Fruit fly (Drosophila melanogaster): ENCODE results near the gene OtopLa.

Gene OtopLa

DNA sequence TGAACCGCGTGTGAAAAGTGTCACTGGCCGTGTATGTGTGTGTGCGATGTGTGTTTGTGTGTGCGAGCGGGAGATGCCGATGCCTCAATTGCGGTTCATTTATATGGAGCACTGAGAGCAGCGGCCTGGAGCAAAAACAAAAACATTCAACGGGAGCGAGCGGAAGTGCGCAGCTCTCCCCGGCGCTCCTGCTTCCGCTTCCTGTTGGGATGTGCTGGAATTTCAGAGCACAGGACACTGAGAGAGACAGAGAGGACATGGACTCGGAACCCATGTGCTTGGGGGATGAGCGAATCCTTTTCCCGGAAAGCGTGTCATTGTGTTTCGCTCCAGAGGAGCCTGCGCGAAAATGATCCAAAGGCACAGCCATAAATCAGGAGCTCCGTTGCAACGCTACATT lies 15.9 kb upstream of the OtopLa start (continued):
- TF ChIP-seq CG17612 (GFP tag; IDR thresholded peaks at IDR 0.05) (no peak), dysf (GFP tag; IDR thresholded peaks at IDR 0.05) (no peak), CG16813 (GFP tag; IDR thresholded peaks at IDR 0.05; ENCODE audit: partially characterized antibody) (no peak), B-H2 (GFP tag; optimal IDR thresholded peaks at IDR 0.05) (peak; percentile 28), ato (GFP tag; IDR thresholded peaks at IDR 0.05; ENCODE audit: partially characterized antibody) (no peak), lab (GFP tag; optimal IDR thresholded peaks at IDR 0.05) (peak; percentile 83), crol (GFP tag; IDR thresholded peaks at IDR 0.05) (no peak), Spps (tag; optimal IDR thresholded peaks at IDR 0.05) (no peak), Hsf (GFP tag; optimal IDR thresholded peaks at IDR 0.05) (no peak), HHEX (GFP tag; optimal IDR thresholded peaks at IDR 0.05) (peak; percentile 51), CG6813 (GFP tag; optimal IDR thresholded peaks at IDR 0.05) (peak; percentile 69), CG9437 (GFP tag; optimal IDR thresholded peaks at IDR 0.05) (no peak), CG4707 (GFP tag; optimal IDR thresholded peaks at IDR 0.05) (peak; percentile 10), Ets97D (GFP tag; optimal IDR thresholded peaks at IDR 0.05) (peak; percentile 73), CG5180 (GFP tag; optimal IDR thresholded peaks at IDR 0.05) (peak; percentile 26), CG6175 (GFP tag; IDR thresholded peaks at IDR 0.05) (no peak), E2f2 (GFP tag; IDR thresholded peaks at IDR 0.05) (0 out of 2 replicates have a peak, but pooled peaks have one; percentile 13), pros (GFP tag; optimal IDR thresholded peaks at IDR 0.05) (no peak), kni (GFP tag; optimal IDR thresholded peaks at IDR 0.05) (peak; percentile 13), seq (GFP tag; IDR thresholded peaks at IDR 0.05) (peak; percentile 61; the same call in 1 of the 2 replicates), peb (GFP tag; IDR thresholded peaks at IDR 0.05) (no peak), CG17385 (GFP tag; optimal IDR thresholded peaks at IDR 0.05) (peak; percentile 41), Ada2b (GFP tag; IDR thresholded peaks at IDR 0.05) (no peak), schlank (tag; optimal IDR thresholded peaks at IDR 0.05) (peak; percentile 63), nerfin-2 (GFP tag; IDR thresholded peaks at IDR 0.05; ENCODE audit: partially characterized antibody) (no peak), Trl (optimal IDR thresholded peaks at IDR 0.05) (peak in 1 of 2 experiments; percentile 61), Trl (GFP tag; optimal IDR thresholded peaks at IDR 0.05) (no peak), MBD-R2 (GFP tag; IDR thresholded peaks at IDR 0.05) (no peak), Hr78 (GFP tag; optimal IDR thresholded peaks at IDR 0.05) (no peak), onecut (GFP tag; IDR thresholded peaks at IDR 0.05) (peak; percentile 34; the same call in 1 of the 2 replicates), ATbp (GFP tag; optimal IDR thresholded peaks at IDR 0.05) (peak; percentile 57), Fer3 (tag; optimal IDR thresholded peaks at IDR 0.05) (peak; percentile 10), dmrt99B (tag; optimal IDR thresholded peaks at IDR 0.05) (peak; percentile 14), ac (GFP tag; optimal IDR thresholded peaks at IDR 0.05) (no peak), CG6683 (GFP tag; optimal IDR thresholded peaks at IDR 0.05) (peak; percentile 39), CG31224 (GFP tag; IDR thresholded peaks at IDR 0.05) (no peak), so (GFP tag; IDR thresholded peaks at IDR 0.05) (0 out of 3 replicates have a peak, but pooled peaks have one; percentile 13), CG31441 (GFP tag; IDR thresholded peaks at IDR 0.05) (peak; percentile 22; the same call in 1 of the 2 replicates), knrl (GFP tag; IDR thresholded peaks at IDR 0.05; ENCODE audit: partially characterized antibody) (no peak), BtbVII (GFP tag; optimal IDR thresholded peaks at IDR 0.05) (peak; percentile 67), CG12071 (GFP tag; optimal IDR thresholded peaks at IDR 0.05) (peak; percentile 77), sd (tag; optimal IDR thresholded peaks at IDR 0.05) (peak; percentile 56), Oli (tag; optimal IDR thresholded peaks at IDR 0.05) (no peak), ase (GFP tag; IDR thresholded peaks at IDR 0.05) (no peak), Meics (GFP tag; optimal IDR thresholded peaks at IDR 0.05) (peak; percentile 44), nerfin-1 (tag; optimal IDR thresholded peaks at IDR 0.05) (peak; percentile 93), ham (GFP tag; IDR thresholded peaks at IDR 0.05) (no peak), mirr (GFP tag; optimal IDR thresholded peaks at IDR 0.05) (peak; percentile 72), CG6854 (GFP tag; optimal IDR thresholded peaks at IDR 0.05) (peak; percentile 56), chm (GFP tag; IDR thresholded peaks at IDR 0.05) (peak; percentile 56; the same call in 1 of the 2 replicates)
